Worm (Caenorhabditis elegans) whole organism, early embryonic: ENCODE measurements around the gene C26E6.12.

Experiments used
- ama-1 ChIP-seq: fragments of 150-350 bp; optimal IDR thresholded peaks from 2 replicates; lab custom pipeline; 2014
- ets-7 ChIP-seq: sonication (generic microtip); optimal IDR thresholded peaks from 2 replicates; lab custom pipeline; 2016; ENCODE audit warnings: missing genotype, missing genetic modification characterization, missing compliant biosample characterization
- flt-1 ChIP-seq: fragments of 200-800 bp; sonication (Bioruptor generic); IDR thresholded peaks from 2 replicates; pipeline ENCODE4 v1.3.6; 2022; ENCODE audit warnings: missing genetic modification characterization, missing compliant biosample characterization
- hmbx-1 ChIP-seq: sonication (generic microtip); optimal IDR thresholded peaks from 2 replicates; lab custom pipeline; 2016; ENCODE audit warnings: mild to moderate bottlenecking, missing genetic modification characterization, missing compliant biosample characterization
- tbx-37 ChIP-seq: fragments of 200-800 bp; sonication (Bioruptor generic); conservative IDR thresholded peaks from 2 replicates; pipeline ENCODE4 v1.3.6; 2022; ENCODE audit warnings: missing genetic modification reagents, missing genetic modification characterization, missing compliant biosample characterization
- tra-4 ChIP-seq: sonication (generic microtip); optimal IDR thresholded peaks from 2 replicates; lab custom pipeline; 2017; ENCODE audit warnings: missing genetic modification characterization, missing compliant biosample characterization

DNA sequence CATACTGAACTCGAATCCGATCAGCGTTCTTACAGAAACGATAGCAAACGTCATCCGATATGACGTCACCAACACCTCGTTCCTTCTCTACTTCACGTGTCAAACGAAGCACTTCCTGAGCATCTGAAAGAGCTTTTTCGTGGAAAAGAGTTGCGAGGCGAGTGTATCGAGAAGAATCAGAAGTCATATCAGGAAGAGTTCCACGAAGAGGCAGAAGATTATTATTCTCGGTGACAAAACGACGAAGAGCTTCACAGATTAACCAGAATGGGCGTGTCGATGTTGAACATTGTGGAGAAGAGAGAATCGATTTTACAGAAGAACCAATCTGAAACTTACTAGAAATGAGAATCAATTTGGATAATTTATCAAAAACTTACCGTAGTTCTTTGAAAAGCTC, 13.1 kb downstream of the C26E6.12 start:
- TF ChIP-seq hmbx-1: no peak
- TF ChIP-seq ama-1 (lab: Kevin White, UChicago): no peak
- TF ChIP-seq flt-1 (GFP tag; lab: Robert Waterston, UW): no peak
- no peak for TF ChIP-seq ets-7 (tag; lab: Kevin White, UChicago)
- no peak for TF ChIP-seq tra-4
- TF ChIP-seq tbx-37 (GFP tag; lab: Robert Waterston, UW): no peak
